Fruit fly (Drosophila melanogaster) whole organism, pupa: ENCODE results near the gene CG14435.

Experiments
- CG10348 ChIP-seq: fragments of 200-800 bp; sonication (Bioruptor generic); IDR thresholded peaks from 2 replicates; pipeline ENCODE4 v1.3.6; 2022; ENCODE audit warnings: missing biosample characterization, missing genetic modification characterization
- CG13204 ChIP-seq: fragments of 200-800 bp; sonication (Bioruptor generic); optimal IDR thresholded peaks from 2 replicates; lab custom pipeline; 2018; ENCODE audit warnings: missing biosample characterization, mild to moderate bottlenecking, missing genetic modification characterization, moderate library complexity
- CG14655 ChIP-seq: fragments of 200-800 bp; sonication (Bioruptor generic); optimal IDR thresholded peaks from 3 replicates; lab custom pipeline; 2017; ENCODE audit warnings: mild to moderate bottlenecking, missing biosample characterization, missing genetic modification reagents, missing genetic modification characterization
- CG17806 ChIP-seq: fragments of 200-800 bp; sonication (Bioruptor generic); optimal IDR thresholded peaks from 2 replicates; lab custom pipeline; 2018; ENCODE audit warnings: missing biosample characterization, mild to moderate bottlenecking, missing genetic modification characterization, moderate library complexity
- CG32121 ChIP-seq: fragments of 200-800 bp; sonication (Bioruptor generic); IDR thresholded peaks from 2 replicates; pipeline ENCODE4 v1.3.6; 2022; ENCODE audit warnings: missing biosample characterization, missing genetic modification characterization
- CG8301 ChIP-seq: fragments of 200-800 bp; sonication (Bioruptor generic); optimal IDR thresholded peaks from 2 replicates; lab custom pipeline; 2018; ENCODE audit warnings: missing biosample characterization, mild to moderate bottlenecking, missing genetic modification characterization
- CG9948 ChIP-seq: fragments of 200-800 bp; sonication (Bioruptor generic); optimal IDR thresholded peaks from 2 replicates; lab custom pipeline; 2018; ENCODE audit warnings: missing biosample characterization, mild to moderate bottlenecking, missing genetic modification characterization, moderate library complexity
- Ets98B ChIP-seq: fragments of 200-800 bp; sonication (Bioruptor generic); IDR thresholded peaks from 2 replicates; pipeline ENCODE4 v1.3.6; 2022; ENCODE audit warnings: missing biosample characterization, missing genetic modification characterization
- Pif1B ChIP-seq: fragments of 200-800 bp; sonication (Bioruptor generic); optimal IDR thresholded peaks from 3 replicates; lab custom pipeline; 2016; ENCODE audit warnings: missing biosample characterization, missing genetic modification characterization
- Snoo ChIP-seq: fragments of 200-800 bp; sonication (Bioruptor generic); optimal IDR thresholded peaks from 3 replicates; lab custom pipeline; 2017; ENCODE audit warnings: missing biosample characterization, mild to moderate bottlenecking, missing genetic modification characterization, inconsistent platforms
- rn ChIP-seq: fragments of 200-800 bp; sonication (Bioruptor generic); IDR thresholded peaks from 2 replicates; pipeline ENCODE4 v1.3.6; 2022; ENCODE audit warnings: missing biosample characterization, missing genetic modification characterization

- TF ChIP-seq CG8301 (tag; lab: Kevin White, UChicago) (peak; percentile 72), CG13204 (GFP tag; lab: Kevin White, UChicago) (no peak), CG9948 (tag; lab: Kevin White, UChicago) (peak; percentile 53), rn (GFP tag; lab: Robert Waterston, UW) (peak; percentile 74), Snoo (tag; lab: Kevin White, UChicago) (peak; percentile 52), Pif1B (GFP tag; lab: Kevin White, UChicago) (peak; percentile 64), Ets98B (GFP tag; lab: Robert Waterston, UW) (peak; percentile 91), CG32121 (peak; percentile 86), CG17806 (tag; lab: Kevin White, UChicago) (peak; percentile 60), CG10348 (GFP tag; lab: Robert Waterston, UW) (peak; percentile 57), CG14655 (GFP tag; lab: Kevin White, UChicago) (peak; percentile 70)
These were observed 49.5 kb downstream of the CG14435 start for dm6 chrX:6794190-6794589.
